Worm (Caenorhabditis elegans) whole organism, young adult: ENCODE results near the gene srw-77.
A peak's percentile ranks its signal among the peaks of the same experiment; 100 is the strongest.

Experiments used
- C06A6.2 ChIP-seq: fragments of 200-800 bp; sonication (Bioruptor generic); conservative IDR thresholded peaks from 2 replicates; pipeline ENCODE4 v1.3.6; 2022; ENCODE audit warnings: missing genetic modification characterization, missing compliant biosample characterization
- D2030.7 ChIP-seq: fragments of 200-800 bp; sonication (Bioruptor generic); IDR thresholded peaks from 2 replicates; pipeline ENCODE4 v1.3.6; 2022; ENCODE audit warnings: missing genetic modification reagents, missing genetic modification characterization, missing compliant biosample characterization
- F22D6.2 ChIP-seq: sonication (generic microtip); optimal IDR thresholded peaks from 2 replicates; lab custom pipeline; 2016; ENCODE audit warnings: mild to moderate bottlenecking, missing genetic modification characterization, missing compliant biosample characterization
- F33H1.4 ChIP-seq: fragments of 200-800 bp; sonication (Bioruptor generic); IDR thresholded peaks from 2 replicates; pipeline ENCODE4 v1.3.6; 2022; ENCODE audit warnings: missing genetic modification reagents, missing genetic modification characterization, missing compliant biosample characterization
- F57C9.4 ChIP-seq: sonication (generic microtip); optimal IDR thresholded peaks from 2 replicates; lab custom pipeline; 2017; ENCODE audit warnings: mild to moderate bottlenecking, missing genetic modification characterization, missing compliant biosample characterization
- K12H6.12 ChIP-seq: fragments of 200-800 bp; sonication (Bioruptor generic); optimal IDR thresholded peaks from 2 replicates; lab custom pipeline; 2018; ENCODE audit warnings: mild to moderate bottlenecking, missing genetic modification characterization, missing compliant biosample characterization
- T26A5.8 ChIP-seq: sonication (generic microtip); optimal IDR thresholded peaks from 2 replicates; lab custom pipeline; 2016; ENCODE audit warnings: missing genetic modification characterization, missing compliant biosample characterization
- Y67H2A.10 ChIP-seq: fragments of 200-800 bp; sonication (Bioruptor generic); conservative IDR thresholded peaks from 2 replicates; pipeline ENCODE4 v1.3.6; 2022; ENCODE audit warnings: missing genetic modification reagents, missing genetic modification characterization, missing compliant biosample characterization
- Y95B8A.8 ChIP-seq: fragments of 200-800 bp; sonication (Bioruptor generic); IDR thresholded peaks from 2 replicates; pipeline ENCODE4 v1.3.6; 2022; ENCODE audit warnings: missing genetic modification reagents, missing genetic modification characterization, missing compliant biosample characterization
- ZK185.1 ChIP-seq: sonication (generic microtip); optimal IDR thresholded peaks from 2 replicates; lab custom pipeline; 2016; ENCODE audit warnings: mild to moderate bottlenecking, missing genetic modification characterization, missing compliant biosample characterization; ENCODE audit not compliant: poor library complexity, severe bottlenecking
- atf-7 ChIP-seq: sonication (generic microtip); optimal IDR thresholded peaks from 2 replicates; lab custom pipeline; 2017; ENCODE audit warnings: mild to moderate bottlenecking, missing genetic modification characterization, missing compliant biosample characterization
- attf-5 ChIP-seq: fragments of 200-800 bp; sonication (Bioruptor generic); optimal IDR thresholded peaks from 2 replicates; lab custom pipeline; 2018; ENCODE audit warnings: mild to moderate bottlenecking, missing genetic modification characterization, missing compliant biosample characterization
- bed-1 ChIP-seq: fragments of 200-800 bp; sonication (Bioruptor generic); IDR thresholded peaks from 2 replicates; pipeline ENCODE4 v1.3.6; 2022; ENCODE audit warnings: missing genetic modification reagents, missing genetic modification characterization, missing compliant biosample characterization
- ceh-40 ChIP-seq: fragments of 200-800 bp; sonication (Bioruptor generic); IDR thresholded peaks from 2 replicates; pipeline ENCODE4 v1.3.6; 2022; ENCODE audit warnings: missing genetic modification characterization, missing compliant biosample characterization
- ceh-58 ChIP-seq: fragments of 200-800 bp; sonication (Bioruptor generic); IDR thresholded peaks from 2 replicates; pipeline ENCODE4 v1.3.6; 2022; ENCODE audit warnings: missing genetic modification characterization, missing compliant biosample characterization
- ceh-91 ChIP-seq: fragments of 200-800 bp; sonication (Bioruptor generic); IDR thresholded peaks from 2 replicates; pipeline ENCODE4 v1.3.6; 2022; ENCODE audit warnings: missing genetic modification reagents, missing genetic modification characterization, missing compliant biosample characterization
- die-1 ChIP-seq: sonication (generic microtip); optimal IDR thresholded peaks from 2 replicates; lab custom pipeline; 2016; ENCODE audit warnings: missing genotype, mild to moderate bottlenecking, missing genetic modification characterization, missing compliant biosample characterization
- dox-1 ChIP-seq: fragments of 200-800 bp; sonication (Bioruptor generic); IDR thresholded peaks from 2 replicates; pipeline ENCODE4 v1.3.6; 2022; ENCODE audit warnings: missing genetic modification reagents, missing genetic modification characterization, missing compliant biosample characterization
- dpl-1 ChIP-seq: fragments of 150-350 bp; optimal IDR thresholded peaks from 2 replicates; lab custom pipeline; 2014; ENCODE audit warnings: missing biosample characterization, missing genetic modification reagents, missing genetic modification characterization
- egl-44 ChIP-seq: fragments of 200-800 bp; sonication (Bioruptor generic); IDR thresholded peaks from 2 replicates; pipeline ENCODE4 v1.3.6; 2022; ENCODE audit warnings: missing genetic modification reagents, missing genetic modification characterization, missing compliant biosample characterization
- ekl-4 ChIP-seq: fragments of 200-800 bp; sonication (Bioruptor generic); IDR thresholded peaks from 2 replicates; pipeline ENCODE4 v1.3.6; 2022; ENCODE audit warnings: missing genetic modification reagents, missing genetic modification characterization, missing compliant biosample characterization
- gei-17 ChIP-seq: fragments of 200-800 bp; sonication (Bioruptor generic); optimal IDR thresholded peaks from 2 replicates; lab custom pipeline; 2018; ENCODE audit warnings: mild to moderate bottlenecking, missing genetic modification characterization, missing compliant biosample characterization
- hmg-1.2 ChIP-seq: fragments of 200-800 bp; sonication (Bioruptor generic); IDR thresholded peaks from 2 replicates; pipeline ENCODE4 v1.3.6; 2022; ENCODE audit warnings: missing genetic modification reagents, missing genetic modification characterization, missing compliant biosample characterization
- hmg-20 ChIP-seq: fragments of 200-800 bp; sonication (Bioruptor generic); IDR thresholded peaks from 2 replicates; pipeline ENCODE4 v1.3.6; 2022; ENCODE audit warnings: missing genetic modification reagents, missing genetic modification characterization, missing compliant biosample characterization
- hrde-1 ChIP-seq: sonication (generic microtip); optimal IDR thresholded peaks from 2 replicates; lab custom pipeline; 2016; ENCODE audit warnings: missing genetic modification characterization, mild to moderate bottlenecking, missing compliant biosample characterization, moderate library complexity, missing genotype, missing genetic modification reagents, borderline replicate concordance
- hsf-1 ChIP-seq: fragments of 200-800 bp; sonication (Bioruptor generic); IDR thresholded peaks from 2 replicates; pipeline ENCODE4 v1.3.6; 2022; ENCODE audit warnings: missing genetic modification reagents, missing genetic modification characterization, missing compliant biosample characterization
- let-607 ChIP-seq, 2 experiments: fragments of 200-800 bp in 1 of 2; sonication (Bioruptor generic) in 1 of 2; sonication (generic microtip) in 1 of 2; optimal IDR thresholded peaks; 2 replicates each; lab custom pipeline; 2016 to 2018; ENCODE audit warnings: mild to moderate bottlenecking in 2 of 2, missing compliant biosample characterization in 2 of 2, missing genetic modification characterization in 2 of 2, moderate library complexity in 2 of 2, missing genotype in 1 of 2
- lin-26 ChIP-seq: fragments of 200-800 bp; sonication (Bioruptor generic); IDR thresholded peaks from 2 replicates; pipeline ENCODE4 v1.3.6; 2022; ENCODE audit warnings: missing genetic modification reagents, missing genetic modification characterization, missing compliant biosample characterization
- lir-1 ChIP-seq: fragments of 200-800 bp; sonication (Bioruptor generic); conservative IDR thresholded peaks from 2 replicates; pipeline ENCODE4 v1.3.6; 2022; ENCODE audit warnings: missing genetic modification reagents, missing genetic modification characterization, missing compliant biosample characterization
- lsl-1 ChIP-seq: fragments of 200-800 bp; sonication (Bioruptor generic); optimal IDR thresholded peaks from 2 replicates; lab custom pipeline; 2018; ENCODE audit warnings: mild to moderate bottlenecking, missing genetic modification characterization, moderate library complexity, missing compliant biosample characterization
- madf-8 ChIP-seq: fragments of 200-800 bp; sonication (Bioruptor generic); conservative IDR thresholded peaks from 2 replicates; pipeline ENCODE4 v1.3.6; 2022; ENCODE audit warnings: missing genetic modification reagents, missing genetic modification characterization, missing compliant biosample characterization
- mel-28 ChIP-seq: sonication (generic microtip); optimal IDR thresholded peaks from 2 replicates; lab custom pipeline; 2016; ENCODE audit warnings: borderline replicate concordance, mild to moderate bottlenecking, missing genetic modification characterization, missing compliant biosample characterization
- nfyb-1 ChIP-seq: fragments of 200-800 bp; sonication (Bioruptor generic); IDR thresholded peaks from 2 replicates; pipeline ENCODE4 v1.3.6; 2022; ENCODE audit warnings: missing genetic modification reagents, missing genetic modification characterization, missing compliant biosample characterization
- nhr-120 ChIP-seq: fragments of 200-800 bp; sonication (Bioruptor generic); IDR thresholded peaks from 2 replicates; pipeline ENCODE4 v1.3.6; 2022; ENCODE audit warnings: missing genetic modification characterization, missing compliant biosample characterization
- pha-4 ChIP-seq: fragments of 150-350 bp; sonication (generic microtip); optimal IDR thresholded peaks from 2 replicates; lab custom pipeline; 2014; ENCODE audit warnings: missing biosample characterization, missing genetic modification reagents, missing genetic modification characterization
- rcor-1 ChIP-seq: fragments of 200-800 bp; sonication (Bioruptor generic); IDR thresholded peaks from 2 replicates; pipeline ENCODE4 v1.3.6; 2022; ENCODE audit warnings: missing genetic modification reagents, missing genetic modification characterization, missing compliant biosample characterization
- repo-1 ChIP-seq: sonication (generic microtip); optimal IDR thresholded peaks from 2 replicates; lab custom pipeline; 2017; ENCODE audit warnings: mild to moderate bottlenecking, missing genetic modification characterization, missing compliant biosample characterization
- snpc-1.1 ChIP-seq: sonication (generic microtip); optimal IDR thresholded peaks from 2 replicates; lab custom pipeline; 2017; ENCODE audit warnings: missing genetic modification characterization, mild to moderate bottlenecking, missing compliant biosample characterization, antibody characterized with exemption, moderate library complexity, missing genotype, missing genetic modification reagents; ENCODE audit not compliant: insufficient read depth
- snpc-1.3 ChIP-seq: sonication (generic microtip); optimal IDR thresholded peaks from 2 replicates; lab custom pipeline; 2017; ENCODE audit warnings: missing genetic modification characterization, mild to moderate bottlenecking, missing compliant biosample characterization, antibody characterized with exemption, moderate library complexity, missing genotype, missing genetic modification reagents; ENCODE audit not compliant: insufficient read depth
- snpc-4 ChIP-seq, 5 experiments: fragments of 150-350 bp in 1 of 5; sonication (generic microtip) in 4 of 5; optimal IDR thresholded peaks; 2 replicates each; lab custom pipeline; 2014 to 2018; ENCODE audit warnings: missing genetic modification characterization in 5 of 5, missing biosample characterization in 3 of 5, antibody characterized with exemption in 2 of 5, mild to moderate bottlenecking in 2 of 5, missing compliant biosample characterization in 2 of 5, missing genotype in 2 of 5, moderate library complexity in 2 of 5, missing genetic modification reagents in 1 of 5
- tlf-1 ChIP-seq: fragments of 200-800 bp; sonication (Bioruptor generic); optimal IDR thresholded peaks from 2 replicates; lab custom pipeline; 2018; ENCODE audit warnings: mild to moderate bottlenecking, missing genetic modification characterization, missing compliant biosample characterization
- unc-130 ChIP-seq: sonication (generic microtip); optimal IDR thresholded peaks from 2 replicates; lab custom pipeline; 2016; ENCODE audit warnings: missing genetic modification reagents, missing genetic modification characterization, missing compliant biosample characterization
- unc-62 ChIP-seq: fragments of 150-350 bp; optimal IDR thresholded peaks from 2 replicates; lab custom pipeline; 2014; ENCODE audit warnings: missing biosample characterization, missing genetic modification reagents, missing genetic modification characterization
- xnd-1 ChIP-seq: sonication (generic microtip); optimal IDR thresholded peaks from 2 replicates; lab custom pipeline; 2016; ENCODE audit warnings: missing genotype, missing genetic modification reagents, missing genetic modification characterization, missing compliant biosample characterization
- ztf-25 ChIP-seq: fragments of 200-800 bp; sonication (Bioruptor generic); IDR thresholded peaks from 2 replicates; pipeline ENCODE4 v1.3.6; 2022; ENCODE audit warnings: missing genetic modification reagents, missing genetic modification characterization, missing compliant biosample characterization
- ztf-3 ChIP-seq: fragments of 200-800 bp; sonication (Bioruptor generic); optimal IDR thresholded peaks from 2 replicates; lab custom pipeline; 2018; ENCODE audit warnings: mild to moderate bottlenecking, missing genetic modification characterization, missing compliant biosample characterization

The srw-77 gene

DNA sequence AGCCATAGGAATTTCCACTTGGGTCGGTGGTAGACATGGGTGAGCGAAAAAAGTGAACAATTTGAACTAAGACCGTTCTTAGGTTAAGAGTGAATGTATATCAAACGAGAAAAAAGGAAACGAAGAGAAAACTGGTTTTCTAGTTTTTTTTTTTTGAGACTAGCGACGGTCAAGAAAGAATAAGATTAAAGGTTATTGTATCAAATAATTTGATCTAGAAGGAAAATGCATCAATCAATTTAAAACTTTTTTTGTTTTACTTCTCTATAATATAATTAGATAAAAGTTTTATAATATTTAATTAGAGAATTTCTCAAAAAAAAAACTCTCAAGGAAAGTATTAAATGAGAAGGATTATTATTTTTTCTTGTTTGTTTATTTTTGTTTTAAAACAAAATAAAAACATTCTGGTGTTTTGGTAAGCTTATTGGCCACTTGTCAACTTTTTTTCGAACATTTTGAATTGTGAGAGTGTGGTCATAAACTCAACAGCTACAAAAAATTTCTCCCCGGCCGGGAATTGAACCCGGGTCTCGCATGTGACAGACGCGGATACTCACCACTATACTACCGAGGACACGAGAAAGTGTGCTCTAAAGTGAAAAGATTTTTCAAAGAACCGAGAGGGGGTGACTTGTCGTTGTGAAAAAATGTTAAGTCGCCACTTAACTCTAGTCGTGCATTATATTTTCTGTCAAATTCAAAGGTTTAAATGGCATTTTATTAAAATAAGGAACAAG, 1.9 kb upstream of the srw-77 start, which contains the start of gene W06G6.17 (continued):
- TF ChIP-seq die-1 (tag; lab: Kevin White, UChicago) (peak; percentile 56), nhr-120 (GFP tag; lab: Robert Waterston, UW) (no peak), madf-8 (GFP tag; lab: Robert Waterston, UW) (no peak), tlf-1 (GFP tag; lab: Kevin White, UChicago) (no peak), K12H6.12 (tag; lab: Kevin White, UChicago) (no peak), mel-28 (no peak), Y95B8A.8 (GFP tag; lab: Robert Waterston, UW) (no peak), let-607 (tag; optimal IDR thresholded peaks at IDR 0.05; lab: Kevin White, UChicago) (no peak), ztf-25 (GFP tag; lab: Robert Waterston, UW) (0 out of 2 replicates have a peak, but pooled peaks have one; percentile 20), rcor-1 (GFP tag; lab: Robert Waterston, UW) (no peak), hmg-20 (GFP tag; lab: Robert Waterston, UW) (no peak), ZK185.1 (tag; lab: Kevin White, UChicago) (no peak), gei-17 (no peak), snpc-4 (GFP tag; optimal IDR thresholded peaks at IDR 0.05; lab: Kevin White, UChicago) (peak; percentile 15), snpc-4 (tag; optimal IDR thresholded peaks at IDR 0.05; lab: Kevin White, UChicago) (peak in 3 of 4 experiments; percentile 42 to 86 (median 79)), lin-26 (GFP tag; lab: Robert Waterston, UW) (peak; percentile 62; the same call in 1 of the 2 replicates), bed-1 (GFP tag; lab: Robert Waterston, UW) (no peak), F33H1.4 (GFP tag; lab: Robert Waterston, UW) (no peak), nfyb-1 (GFP tag; lab: Robert Waterston, UW) (peak; percentile 69; the same call in 1 of the 2 replicates), repo-1 (tag; lab: Kevin White, UChicago) (no peak), D2030.7 (GFP tag; lab: Robert Waterston, UW) (no peak), C06A6.2 (GFP tag; lab: Robert Waterston, UW) (no peak), ekl-4 (no peak), snpc-1.3 (tag; lab: Kevin White, UChicago) (no peak), ceh-40 (GFP tag; lab: Robert Waterston, UW) (no peak), ceh-58 (GFP tag; lab: Robert Waterston, UW) (no peak), F57C9.4 (tag; lab: Kevin White, UChicago) (no peak), hmg-1.2 (GFP tag; lab: Robert Waterston, UW) (peak; percentile 33; the same call in 1 of the 2 replicates), dox-1 (GFP tag; lab: Robert Waterston, UW) (no peak), snpc-1.1 (peak; percentile 56), attf-5 (GFP tag; lab: Kevin White, UChicago) (no peak), Y67H2A.10 (no peak), dpl-1 (GFP tag; lab: Kevin White, UChicago) (no peak), egl-44 (no peak), ceh-91 (GFP tag; lab: Robert Waterston, UW) (no peak), T26A5.8 (tag; lab: Kevin White, UChicago) (no peak), xnd-1 (tag; lab: Kevin White, UChicago) (no peak), unc-62 (GFP tag; lab: Kevin White, UChicago) (no peak), ztf-3 (GFP tag; lab: Kevin White, UChicago) (no peak), lsl-1 (GFP tag; lab: Kevin White, UChicago) (no peak), atf-7 (tag; lab: Kevin White, UChicago) (no peak), unc-130 (GFP tag; lab: Kevin White, UChicago) (no peak), lir-1 (GFP tag; lab: Robert Waterston, UW) (no peak), F22D6.2 (tag; lab: Kevin White, UChicago) (no peak), hsf-1 (GFP tag; lab: Robert Waterston, UW) (no peak), hrde-1 (tag; lab: Kevin White, UChicago) (no peak), pha-4 (no peak)
